Fruit fly (Drosophila melanogaster) Kc167 (cell line): ENCODE data around the gene Galt.

Source experiments
- Myc ChIP-seq: fragments of >200 bp; optimal IDR thresholded peaks from 2 replicates; lab custom pipeline; 2017; ENCODE audit warnings: missing external identifiers
- insv ChIP-seq: fragments of >200 bp; optimal IDR thresholded peaks from 3 replicates; lab custom pipeline; 2018; ENCODE audit warnings: missing external identifiers
- psq ChIP-seq: fragments of >200 bp; optimal IDR thresholded peaks from 2 replicates; lab custom pipeline; 2017; ENCODE audit warnings: missing external identifiers

DNA sequence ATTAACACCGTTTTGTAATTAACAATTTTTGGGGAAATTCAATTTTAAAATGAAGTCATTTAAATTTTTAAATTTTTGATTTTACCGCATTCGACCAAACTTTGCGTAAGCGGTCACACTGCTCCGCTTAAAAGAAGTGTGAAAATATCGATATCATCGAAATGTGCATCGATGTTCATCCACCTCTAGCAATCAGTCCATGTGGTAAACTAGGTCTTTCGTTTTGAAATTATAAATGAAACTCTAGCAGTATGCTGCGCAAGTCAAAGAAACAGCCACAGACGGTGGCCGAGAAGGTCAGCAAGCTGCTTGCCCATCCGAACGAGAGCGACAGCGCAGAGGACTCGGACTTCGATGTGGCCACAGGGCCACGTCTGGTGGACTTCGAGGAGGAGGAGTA is 49.6 kb upstream of the Galt start, which contains the start of gene Aatf:
- TF ChIP-seq Myc (no peak), psq (lab: Kevin White, UChicago) (no peak), insv (lab: Kevin White, UChicago) (no peak)
